Worm (Caenorhabditis elegans): ENCODE results near the gene scvp-1.

Gene scvp-1

DNA sequence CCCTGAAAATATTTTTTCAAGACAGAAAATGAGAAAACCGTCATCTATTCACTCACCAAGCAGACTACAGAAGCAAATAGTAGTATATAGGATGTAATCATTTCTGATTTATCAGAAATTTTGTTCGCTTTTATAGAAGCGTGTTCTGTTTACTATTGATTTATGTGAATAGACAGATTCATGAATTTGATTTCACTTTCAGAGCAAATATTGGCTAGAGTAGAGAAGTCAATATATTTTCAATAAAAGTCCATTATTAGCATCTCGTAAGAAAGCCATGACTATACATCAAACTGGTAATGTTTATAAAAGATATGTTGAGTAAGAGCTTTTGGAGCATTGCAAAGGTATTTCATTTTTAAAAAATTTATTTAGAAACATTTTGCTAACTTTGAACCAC, at the start of gene scvp-1:
TSS of gene scvp-1 (minus strand) at position 101 of the 400 bp plus-strand sequence.
- TF ChIP-seq hlh-11 (tag; optimal IDR thresholded peaks at IDR 0.05): no peak
- no peak for TF ChIP-seq unc-62 (GFP tag; optimal IDR thresholded peaks at IDR 0.05 in 1 of 2)
- no peak for TF ChIP-seq unc-62 (tag; optimal IDR thresholded peaks at IDR 0.05)
- TF ChIP-seq dpl-1 (GFP tag; optimal IDR thresholded peaks at IDR 0.05): no peak
- no peak for TF ChIP-seq php-3 (GFP tag; IDR thresholded peaks at IDR 0.05)
- TF ChIP-seq nhr-102 (tag; optimal IDR thresholded peaks at IDR 0.05): no peak
- TF ChIP-seq sdz-12 (GFP tag; optimal IDR thresholded peaks at IDR 0.05): no peak
- no peak for TF ChIP-seq lim-7 (GFP tag; IDR thresholded peaks at IDR 0.05)
- no peak for TF ChIP-seq mdl-1 (tag; optimal IDR thresholded peaks at IDR 0.05)
- TF ChIP-seq ceh-20 (GFP tag; IDR thresholded peaks at IDR 0.05): no peak
- no peak for TF ChIP-seq ceh-62 (tag; optimal IDR thresholded peaks at IDR 0.05)
- TF ChIP-seq egl-27 (tag; optimal IDR thresholded peaks at IDR 0.05): no peak
- TF ChIP-seq saeg-2 (GFP tag; IDR thresholded peaks at IDR 0.05): no peak
- no peak for TF ChIP-seq Y5F2A.4 (GFP tag; optimal IDR thresholded peaks at IDR 0.05)
- TF ChIP-seq nhr-6 (tag; optimal IDR thresholded peaks at IDR 0.05): no peak
- TF ChIP-seq nhr-25 (tag; optimal IDR thresholded peaks at IDR 0.05; ENCODE audit: borderline replicate concordance, insufficient read depth): no peak
- no peak for TF ChIP-seq aha-1 (tag)
- no peak for TF ChIP-seq R02D3.7 (tag; optimal IDR thresholded peaks at IDR 0.05)
- TF ChIP-seq zfp-3 (GFP tag; conservative IDR thresholded peaks at IDR 0.05): no peak
- no peak for TF ChIP-seq Y75B8A.6 (GFP tag; IDR thresholded peaks at IDR 0.05)

DNA sequence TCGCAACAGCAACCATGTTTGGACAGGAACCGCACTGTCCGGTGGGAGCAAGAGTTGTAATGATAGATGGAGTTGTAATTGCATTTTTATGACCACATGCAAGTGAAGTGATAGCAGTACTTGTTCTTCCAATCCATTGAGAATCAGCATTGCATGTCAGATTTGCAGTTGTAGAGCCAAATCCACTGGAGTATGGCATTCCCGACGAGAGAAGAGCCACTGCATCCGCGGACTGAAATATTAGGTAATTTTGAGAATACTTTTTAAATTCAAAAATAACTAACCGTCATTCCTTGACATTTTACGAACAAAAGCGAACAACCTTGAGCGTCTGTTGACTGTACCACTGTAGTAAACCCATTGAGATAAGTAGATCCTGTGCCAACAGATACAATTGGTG, 44.0 kb upstream of the scvp-1 start:
- no peak for TF ChIP-seq tra-1 (GFP tag; IDR thresholded peaks at IDR 0.05)
- no peak for TF ChIP-seq vab-7 (GFP tag; IDR thresholded peaks at IDR 0.05)
- peak in 1 of 2 experiments; percentile 91 for TF ChIP-seq unc-62 (GFP tag; optimal IDR thresholded peaks at IDR 0.05 in 1 of 2)
- TF ChIP-seq unc-62 (tag; optimal IDR thresholded peaks at IDR 0.05): no peak

DNA sequence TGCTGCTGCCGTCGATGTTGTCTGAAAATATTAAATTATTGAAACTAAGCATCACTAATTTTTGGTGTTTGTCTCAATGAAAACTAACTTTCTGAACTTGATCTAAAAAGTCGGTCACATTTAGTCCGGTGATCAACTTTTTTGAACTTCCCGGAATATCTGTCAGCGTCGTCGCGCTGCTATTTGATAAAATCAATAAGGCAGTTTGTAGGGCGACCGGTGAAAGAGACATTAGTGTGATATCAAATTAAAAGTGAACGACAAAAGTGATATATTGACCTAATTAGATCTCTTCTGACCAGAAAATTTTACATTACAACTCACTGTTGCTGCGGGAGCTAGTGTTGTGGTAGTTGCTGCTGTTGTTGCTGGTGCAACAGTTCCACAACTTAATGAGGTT, 39.8 kb upstream of the scvp-1 start:
- TF ChIP-seq vab-7 (GFP tag; IDR thresholded peaks at IDR 0.05) (no peak), nhr-11 (tag; optimal IDR thresholded peaks at IDR 0.05) (no peak), tra-1 (GFP tag; IDR thresholded peaks at IDR 0.05) (no peak), nhr-237 (tag; optimal IDR thresholded peaks at IDR 0.05) (no peak), pqm-1 (tag; optimal IDR thresholded peaks at IDR 0.05) (no peak), nhr-48 (tag; optimal IDR thresholded peaks at IDR 0.05) (no peak), ces-1 (GFP tag; optimal IDR thresholded peaks at IDR 0.05) (no peak), ctbp-1 (GFP tag; IDR thresholded peaks at IDR 0.05) (no peak), egl-27 (tag; optimal IDR thresholded peaks at IDR 0.05) (no peak)

DNA sequence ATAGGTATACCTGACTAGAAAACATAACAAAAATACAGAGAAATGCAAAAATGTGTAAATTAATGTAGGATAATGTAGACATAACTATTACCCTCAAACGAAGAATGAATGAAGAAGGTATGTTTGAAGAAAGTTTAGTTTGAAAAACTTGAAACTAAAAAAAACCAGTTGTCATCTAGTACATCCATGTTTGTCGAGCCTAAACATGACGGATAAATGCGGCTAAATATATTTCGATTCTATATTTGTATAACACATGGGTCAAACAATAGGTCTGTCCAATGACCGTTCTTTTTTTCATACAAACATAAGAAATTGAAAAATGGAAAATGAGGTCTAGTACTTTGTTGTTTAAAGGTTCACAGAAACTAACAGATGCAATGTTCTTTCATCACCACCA, 39.0 kb upstream of the scvp-1 start, which contains the start of gene F17C11.22:
TSS of gene F17C11.22 (minus strand) at position 101 of the 400 bp plus-strand sequence.
- no peak for TF ChIP-seq nhr-76 (tag; optimal IDR thresholded peaks at IDR 0.05)
- TF ChIP-seq nhr-28 (tag; optimal IDR thresholded peaks at IDR 0.05): no peak
- no peak for TF ChIP-seq sdz-12 (GFP tag; optimal IDR thresholded peaks at IDR 0.05)
- no peak for TF ChIP-seq mxl-2 (GFP tag; conservative IDR thresholded peaks at IDR 0.05)
- no peak for TF ChIP-seq ceh-62 (tag; optimal IDR thresholded peaks at IDR 0.05)
- TF ChIP-seq lin-1 (GFP tag; IDR thresholded peaks at IDR 0.05): no peak

DNA sequence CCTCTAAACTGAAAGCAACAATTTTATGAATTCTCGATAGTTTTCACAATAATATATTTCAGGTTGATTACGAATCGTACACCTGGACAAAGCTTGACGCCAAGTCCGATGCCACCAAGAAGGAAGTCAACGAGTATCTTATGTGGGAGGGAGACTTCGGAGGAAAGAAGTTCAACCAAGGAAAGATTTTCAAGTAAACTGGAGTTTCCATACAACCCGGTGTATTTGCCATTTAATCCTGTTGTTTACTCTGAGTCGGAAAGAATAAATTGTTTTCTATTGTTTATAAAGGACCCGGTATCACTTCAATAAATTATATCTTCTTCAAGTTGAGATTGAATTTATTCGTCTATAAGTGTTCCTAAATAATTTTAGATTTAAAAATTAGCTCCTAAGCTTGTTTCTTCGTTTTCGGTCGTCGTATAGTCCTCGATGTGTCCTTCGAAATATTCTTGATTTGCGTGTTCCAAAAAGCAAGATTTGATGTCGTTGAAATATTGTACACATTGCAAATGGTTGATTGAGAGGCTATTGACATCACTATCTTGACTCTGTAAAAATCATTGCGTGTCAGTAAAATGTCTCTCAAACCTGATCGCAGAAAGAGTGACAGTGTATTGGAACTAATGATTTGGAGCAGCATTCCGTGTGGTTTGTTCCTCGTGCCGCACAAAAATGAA, 36.6 kb upstream of the scvp-1 start:
- TF ChIP-seq daf-12 (tag; optimal IDR thresholded peaks at IDR 0.05) (no peak), snpc-4 (tag; optimal IDR thresholded peaks at IDR 0.05) (no peak), Y5F2A.4 (GFP tag; optimal IDR thresholded peaks at IDR 0.05) (no peak), hlh-11 (tag; optimal IDR thresholded peaks at IDR 0.05) (peak; percentile 74), nhr-77 (tag; optimal IDR thresholded peaks at IDR 0.05) (no peak), egl-27 (tag; optimal IDR thresholded peaks at IDR 0.05) (no peak), F44E2.7 (GFP tag; IDR thresholded peaks at IDR 0.05) (no peak), ZK337.2 (GFP tag; IDR thresholded peaks at IDR 0.05) (no peak), mes-2 (tag; optimal IDR thresholded peaks at IDR 0.05; ENCODE audit: poor library complexity, severe bottlenecking) (no peak), unc-62 (GFP tag; optimal IDR thresholded peaks at IDR 0.05 in 1 of 2) (peak in 1 of 2 experiments; percentile 86), unc-62 (tag; optimal IDR thresholded peaks at IDR 0.05) (no peak), ceh-28 (tag; optimal IDR thresholded peaks at IDR 0.05) (no peak), mxl-3 (GFP tag; optimal IDR thresholded peaks at IDR 0.05) (no peak), R02D3.7 (tag; optimal IDR thresholded peaks at IDR 0.05) (no peak), egl-43 (GFP tag; IDR thresholded peaks at IDR 0.05) (no peak), php-3 (GFP tag; IDR thresholded peaks at IDR 0.05) (0 out of 2 replicates have a peak, but pooled peaks have one; percentile 27), duxl-1 (tag; optimal IDR thresholded peaks at IDR 0.05; ENCODE audit: poor library complexity) (no peak), F26F4.8 (GFP tag; conservative IDR thresholded peaks at IDR 0.05) (no peak)
